Fruit fly (Drosophila melanogaster): Measurements from ENCODE around the gene SWIP.
A peak's percentile ranks its signal among the peaks of the same experiment; 100 is the strongest.

Gene SWIP

DNA sequence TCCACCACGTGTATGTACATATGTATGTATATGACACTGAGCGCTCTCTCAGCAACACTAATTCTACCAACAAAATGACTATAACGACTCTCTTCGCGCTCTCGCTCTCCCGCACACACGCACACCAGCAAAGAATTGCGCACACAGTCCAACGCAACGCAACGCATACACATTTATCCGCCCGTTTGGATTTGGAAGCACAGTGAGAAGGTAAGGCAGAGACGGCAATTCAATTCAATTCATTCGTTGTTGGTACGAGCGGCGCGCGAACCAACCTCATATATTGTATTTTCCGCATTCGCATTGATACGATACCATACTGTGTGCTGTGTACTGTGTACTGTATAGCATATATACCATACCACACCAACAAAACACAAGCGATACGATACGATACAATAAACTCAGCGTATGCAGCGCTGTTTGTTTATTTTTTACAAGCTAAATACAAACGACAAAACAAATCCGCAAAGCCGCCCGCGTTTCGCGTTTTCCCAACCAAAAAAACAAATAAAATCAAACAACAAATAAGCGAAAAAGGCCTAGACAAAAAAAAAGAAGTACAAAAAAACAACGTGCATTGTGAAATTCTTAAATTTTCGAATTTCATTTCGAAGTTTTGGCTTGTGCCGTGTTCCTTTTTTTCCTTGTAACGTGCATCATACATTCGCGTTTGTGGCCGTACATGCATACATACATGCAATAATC lies 20.1 kb downstream of the SWIP start, which contains the start of the genes CG9921 and Dsp1 (continued):
- TF ChIP-seq salm (tag; optimal IDR thresholded peaks at IDR 0.05) = no peak
- no peak for TF ChIP-seq Bdp1 (GFP tag; optimal IDR thresholded peaks at IDR 0.05)
- no peak for TF ChIP-seq HLH4C (GFP tag; IDR thresholded peaks at IDR 0.05; ENCODE audit: partially characterized antibody)
- TF ChIP-seq tll (GFP tag; optimal IDR thresholded peaks at IDR 0.05) = no peak
- no peak for TF ChIP-seq CG7786 (GFP tag; optimal IDR thresholded peaks at IDR 0.05)
- TF ChIP-seq sug (tag; optimal IDR thresholded peaks at IDR 0.05) = peak; percentile 26
- TF ChIP-seq CG7963 (GFP tag; IDR thresholded peaks at IDR 0.05; ENCODE audit: partially characterized antibody) = no peak
- TF ChIP-seq Poxn (GFP tag; IDR thresholded peaks at IDR 0.05) = no peak

DNA sequence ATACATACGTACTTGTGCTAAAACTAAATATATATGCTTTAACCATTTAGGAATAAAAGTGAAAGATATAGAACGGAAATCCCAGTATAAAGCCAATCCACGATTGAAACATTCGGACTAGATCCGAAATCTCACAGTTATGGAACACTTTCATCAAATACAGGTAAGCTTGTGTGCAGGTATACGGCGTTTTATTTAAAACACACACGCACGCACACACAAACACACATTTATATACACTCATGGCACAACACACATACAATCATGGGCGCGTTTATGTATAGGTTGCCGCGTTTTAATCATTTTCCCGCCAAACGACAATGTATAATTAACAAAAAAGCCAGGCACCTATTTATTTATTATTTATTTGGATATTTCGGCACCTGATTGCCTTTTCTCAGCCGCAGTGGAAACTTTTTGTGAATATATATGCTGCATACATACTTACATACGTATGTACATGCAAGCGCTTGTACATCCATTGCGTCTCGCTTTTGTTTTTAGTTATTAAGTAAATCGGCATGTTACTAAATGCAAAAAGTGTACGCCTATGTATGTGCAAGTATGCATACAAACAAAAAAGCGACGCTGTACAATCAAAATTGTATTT lies 20.8 kb downstream of the SWIP start:
- TF ChIP-seq Pdp1 (GFP tag; optimal IDR thresholded peaks at IDR 0.05) (peak in 1 of 2 experiments; percentile 55), Hsf (GFP tag; optimal IDR thresholded peaks at IDR 0.05) (no peak), chinmo (GFP tag; IDR thresholded peaks at IDR 0.05; ENCODE audit: partially characterized antibody) (0 out of 4 replicates have a peak, but pooled peaks have one; percentile 6), Hr51 (GFP tag; optimal IDR thresholded peaks at IDR 0.05) (no peak), aop (GFP tag; IDR thresholded peaks at IDR 0.05) (no peak), sens (GFP tag) (peak; percentile 4), CG12299 (tag; optimal IDR thresholded peaks at IDR 0.05) (peak; percentile 53), CG30020 (tag; optimal IDR thresholded peaks at IDR 0.05) (peak; percentile 0), E2f1 (GFP tag; IDR thresholded peaks at IDR 0.05) (peak; percentile 41; the same call in 1 of the 2 replicates), Dp (GFP tag; optimal IDR thresholded peaks at IDR 0.05) (peak; percentile 3), CG8924 (tag; optimal IDR thresholded peaks at IDR 0.05) (peak; percentile 50), Rx (GFP tag; IDR thresholded peaks at IDR 0.05) (no peak), cg (GFP tag; optimal IDR thresholded peaks at IDR 0.05) (peak; percentile 89), tin (GFP tag; optimal IDR thresholded peaks at IDR 0.05) (no peak), twi (tag; optimal IDR thresholded peaks at IDR 0.05) (no peak), unc-4 (GFP tag; IDR thresholded peaks at IDR 0.05; ENCODE audit: partially characterized antibody) (no peak), CG34422 (GFP tag; IDR thresholded peaks at IDR 0.05) (peak; percentile 32; the same call in 1 of the 3 replicates), Taf1 (GFP tag; IDR thresholded peaks at IDR 0.05) (no peak), Med (GFP tag) (peak; percentile 63), lola (GFP tag; optimal IDR thresholded peaks at IDR 0.05) (peak in 1 of 3 experiments; percentile 43), CG6654 (GFP tag; optimal IDR thresholded peaks at IDR 0.05) (no peak)

DNA sequence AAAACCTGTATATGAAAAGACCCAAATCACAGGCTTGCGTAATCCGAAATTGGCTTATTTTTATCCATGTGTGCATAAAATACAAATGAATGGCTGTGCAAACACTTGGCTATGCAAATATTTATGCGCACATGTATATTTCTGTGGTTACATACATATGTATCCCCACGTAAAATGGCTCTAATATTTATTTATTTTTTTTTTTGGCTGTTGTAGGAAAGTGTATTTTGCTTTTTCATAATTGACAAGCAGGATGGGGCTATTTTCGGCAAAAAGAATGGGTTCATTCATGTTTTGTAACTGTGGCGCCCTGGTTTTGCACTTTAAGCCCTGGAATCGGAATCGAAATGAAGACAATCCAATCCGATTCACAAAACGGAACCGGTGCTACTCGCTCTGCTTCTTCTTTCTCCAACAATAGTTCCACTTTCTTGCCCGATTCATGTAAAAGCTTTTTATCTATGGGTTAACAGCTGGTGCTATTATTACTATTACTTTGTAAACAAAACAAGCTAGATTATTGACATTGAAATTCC lies 21.7 kb downstream of the SWIP start:
- TF ChIP-seq lov (optimal IDR thresholded peaks at IDR 0.05) (no peak), lov (GFP tag; IDR thresholded peaks at IDR 0.05) (peak; percentile 81; the same call in 2 of the 3 replicates), CG4282 (GFP tag; optimal IDR thresholded peaks at IDR 0.05) (peak; percentile 53), CG14965 (GFP tag; optimal IDR thresholded peaks at IDR 0.05; ENCODE audit: borderline replicate concordance) (no peak), sob (GFP tag; IDR thresholded peaks at IDR 0.05) (peak; percentile 74), Hr39 (optimal IDR thresholded peaks at IDR 0.05) (no peak), vfl (GFP tag; optimal IDR thresholded peaks at IDR 0.05) (peak; percentile 75), Oaz (GFP tag; IDR thresholded peaks at IDR 0.05) (no peak; the same call in 1 of the 2 replicates), Rfx (GFP tag; IDR thresholded peaks at IDR 0.05) (peak; percentile 85), CG9817 (tag; optimal IDR thresholded peaks at IDR 0.05) (no peak), CG10654 (GFP tag; optimal IDR thresholded peaks at IDR 0.05) (peak; percentile 56), Dp (GFP tag; optimal IDR thresholded peaks at IDR 0.05) (no peak), CG1647 (GFP tag; optimal IDR thresholded peaks at IDR 0.05) (peak; percentile 65), CG30403 (GFP tag; optimal IDR thresholded peaks at IDR 0.05) (peak; percentile 80), CG10147 (GFP tag; optimal IDR thresholded peaks at IDR 0.05) (peak; percentile 33), fd3F (GFP tag; optimal IDR thresholded peaks at IDR 0.05) (peak; percentile 63), HLH54F (GFP tag; optimal IDR thresholded peaks at IDR 0.05) (peak; percentile 76), CG7271 (tag; optimal IDR thresholded peaks at IDR 0.05) (no peak)
